Fruit fly (Drosophila melanogaster) whole organism, embryonic: ENCODE measurements around the gene Traf-like.

ENCODE experiments used
- Abd-B ChIP-seq: fragments of 200-800 bp; sonication (Bioruptor generic); optimal IDR thresholded peaks from 2 replicates; lab custom pipeline; 2018; ENCODE audit warnings: missing biosample characterization, mild to moderate bottlenecking, missing genetic modification characterization, moderate library complexity
- Bgb ChIP-seq: fragments of 200-800 bp; sonication (Bioruptor generic); IDR thresholded peaks from 2 replicates; pipeline ENCODE4 v1.3.6; 2022; ENCODE audit warnings: missing biosample characterization, missing genetic modification characterization; ENCODE audit not compliant: partially characterized antibody
- CG10274 ChIP-seq: fragments of 200-800 bp; sonication (Bioruptor generic); optimal IDR thresholded peaks from 3 replicates; lab custom pipeline; 2017; ENCODE audit warnings: missing biosample characterization, mild to moderate bottlenecking, missing genetic modification characterization
- CG10366 ChIP-seq: fragments of 200-800 bp; sonication (Bioruptor generic); IDR thresholded peaks from 2 replicates; pipeline ENCODE4 v1.3.6; 2022; ENCODE audit warnings: missing biosample characterization, missing genetic modification characterization
- CG10565 ChIP-seq: fragments of 200-800 bp; sonication (Bioruptor generic); optimal IDR thresholded peaks from 3 replicates; lab custom pipeline; 2016; ENCODE audit warnings: missing biosample characterization, mild to moderate bottlenecking, missing genetic modification characterization
- CG11085 ChIP-seq: fragments of 200-800 bp; sonication (Bioruptor generic); IDR thresholded peaks from 2 replicates; pipeline ENCODE4 v1.3.6; 2022; ENCODE audit warnings: missing biosample characterization, missing genetic modification characterization
- CG13894 ChIP-seq: fragments of 200-800 bp; sonication (Bioruptor generic); optimal IDR thresholded peaks from 3 replicates; lab custom pipeline; 2018; ENCODE audit warnings: missing biosample characterization, mild to moderate bottlenecking, missing genetic modification characterization, moderate library complexity
- CG16779 ChIP-seq: fragments of 200-800 bp; sonication (Bioruptor generic); IDR thresholded peaks from 2 replicates; pipeline ENCODE4 v1.3.6; 2022; ENCODE audit warnings: missing biosample characterization, missing genetic modification characterization
- CG17186 ChIP-seq: fragments of 200-800 bp; sonication (Bioruptor generic); optimal IDR thresholded peaks from 3 replicates; lab custom pipeline; 2017; ENCODE audit warnings: missing biosample characterization, missing genetic modification reagents, missing genetic modification characterization
- CG17328 ChIP-seq: fragments of 200-800 bp; sonication (Bioruptor generic); IDR thresholded peaks from 2 replicates; pipeline ENCODE4 v1.3.6; 2022; ENCODE audit warnings: missing biosample characterization, missing genetic modification characterization
- CG17829 ChIP-seq: fragments of 200-800 bp; optimal IDR thresholded peaks from 2 replicates; lab custom pipeline; 2019; ENCODE audit warnings: missing biosample characterization, mild to moderate bottlenecking, missing genetic modification characterization, moderate library complexity
- CG18476 ChIP-seq: fragments of 200-800 bp; sonication (Bioruptor generic); optimal IDR thresholded peaks from 2 replicates; lab custom pipeline; 2016; ENCODE audit warnings: missing biosample characterization, mild to moderate bottlenecking, missing genetic modification characterization
- CG2889 ChIP-seq: fragments of 200-800 bp; sonication (Bioruptor generic); IDR thresholded peaks from 3 replicates; pipeline ENCODE4 v1.3.6; 2022; ENCODE audit warnings: missing biosample characterization, missing genetic modification characterization
- CG30431 ChIP-seq: fragments of 200-800 bp; sonication (Bioruptor generic); optimal IDR thresholded peaks from 2 replicates; lab custom pipeline; 2017; ENCODE audit warnings: missing biosample characterization, missing genetic modification characterization
- CG31224 ChIP-seq: fragments of 200-800 bp; sonication (Bioruptor generic); IDR thresholded peaks from 2 replicates; pipeline ENCODE4 v1.3.6; 2022; ENCODE audit warnings: missing biosample characterization, missing genetic modification characterization
- CG3163 ChIP-seq: fragments of 200-800 bp; sonication (Bioruptor generic); optimal IDR thresholded peaks from 3 replicates; lab custom pipeline; 2016; ENCODE audit warnings: missing biosample characterization, missing genetic modification characterization
- CG32532 ChIP-seq: fragments of 200-800 bp; sonication (Bioruptor generic); IDR thresholded peaks from 2 replicates; pipeline ENCODE4 v1.3.6; 2022; ENCODE audit warnings: missing biosample characterization, missing genetic modification characterization
- CG32767 ChIP-seq: fragments of 200-800 bp; sonication (Bioruptor generic); IDR thresholded peaks from 2 replicates; pipeline ENCODE4 v1.3.6; 2022; ENCODE audit warnings: missing biosample characterization, missing genetic modification characterization
- CG3407 ChIP-seq: fragments of 200-800 bp; sonication (Bioruptor generic); optimal IDR thresholded peaks from 2 replicates; lab custom pipeline; 2018; ENCODE audit warnings: missing biosample characterization, mild to moderate bottlenecking, missing genetic modification characterization
- CG4424 ChIP-seq: fragments of 200-800 bp; sonication (Bioruptor generic); optimal IDR thresholded peaks from 3 replicates; lab custom pipeline; 2016; ENCODE audit warnings: missing biosample characterization, missing genetic modification characterization
- CG6175 ChIP-seq: fragments of 200-800 bp; sonication (Bioruptor generic); IDR thresholded peaks from 3 replicates; pipeline ENCODE4 v1.3.6; 2022; ENCODE audit warnings: missing biosample characterization, missing genetic modification characterization
- CG6854 ChIP-seq: fragments of 200-800 bp; sonication (Bioruptor generic); optimal IDR thresholded peaks from 3 replicates; lab custom pipeline; 2017; ENCODE audit warnings: missing biosample characterization, mild to moderate bottlenecking, missing genetic modification characterization
- CG7745 ChIP-seq: fragments of 200-800 bp; sonication (Bioruptor generic); optimal IDR thresholded peaks from 2 replicates; lab custom pipeline; 2018; ENCODE audit warnings: missing biosample characterization, mild to moderate bottlenecking, missing genetic modification characterization, moderate library complexity
- CG7839 ChIP-seq: fragments of 200-800 bp; sonication (Bioruptor generic); optimal IDR thresholded peaks from 3 replicates; lab custom pipeline; 2018; ENCODE audit warnings: missing biosample characterization, mild to moderate bottlenecking, missing genetic modification characterization, moderate library complexity
- CG9437 ChIP-seq: fragments of 200-800 bp; sonication (Bioruptor generic); optimal IDR thresholded peaks from 2 replicates; lab custom pipeline; 2018; ENCODE audit warnings: missing biosample characterization, mild to moderate bottlenecking, missing genetic modification characterization
- Deaf1 ChIP-seq: fragments of 200-800 bp; optimal IDR thresholded peaks from 3 replicates; lab custom pipeline; 2019; ENCODE audit warnings: missing biosample characterization, mild to moderate bottlenecking, missing genetic modification characterization, moderate library complexity
- Drgx ChIP-seq: fragments of 200-800 bp; sonication (Bioruptor generic); IDR thresholded peaks from 2 replicates; pipeline ENCODE4 v1.3.6; 2022; ENCODE audit warnings: missing biosample characterization, missing genetic modification characterization
- Ets97D ChIP-seq: fragments of 200-800 bp; sonication (Bioruptor generic); optimal IDR thresholded peaks from 3 replicates; lab custom pipeline; 2016; ENCODE audit warnings: missing biosample characterization, missing genetic modification characterization
- HLH3B ChIP-seq: fragments of 200-800 bp; sonication (Bioruptor generic); IDR thresholded peaks from 2 replicates; pipeline ENCODE4 v1.3.6; 2022; ENCODE audit warnings: missing biosample characterization, missing genetic modification characterization
- Hmr ChIP-seq: fragments of 200-800 bp; sonication (Bioruptor generic); optimal IDR thresholded peaks from 3 replicates; lab custom pipeline; 2017; ENCODE audit warnings: mild to moderate bottlenecking, missing biosample characterization, missing genetic modification reagents, missing genetic modification characterization
- Lim3 ChIP-seq: fragments of 200-800 bp; sonication (Bioruptor generic); IDR thresholded peaks from 2 replicates; pipeline ENCODE4 v1.3.6; 2022; ENCODE audit warnings: missing biosample characterization, missing genetic modification characterization
- Mrtf ChIP-seq: fragments of 200-800 bp; sonication (Bioruptor generic); IDR thresholded peaks from 3 replicates; pipeline ENCODE4 v1.3.6; 2022; ENCODE audit warnings: missing biosample characterization, missing genetic modification characterization
- Nf-YA ChIP-seq: fragments of 200-800 bp; sonication (Bioruptor generic); IDR thresholded peaks from 2 replicates; pipeline ENCODE4 v1.3.6; 2022; ENCODE audit warnings: missing biosample characterization, missing genetic modification characterization
- NfI ChIP-seq: fragments of 200-800 bp; sonication (Bioruptor generic); optimal IDR thresholded peaks from 3 replicates; lab custom pipeline; 2018; ENCODE audit warnings: missing biosample characterization, mild to moderate bottlenecking, missing genetic modification characterization, moderate library complexity
- PHDP ChIP-seq: fragments of 200-800 bp; sonication (Bioruptor generic); optimal IDR thresholded peaks from 3 replicates; lab custom pipeline; 2018; ENCODE audit warnings: missing biosample characterization, mild to moderate bottlenecking, missing genetic modification characterization, moderate library complexity
- Vsx1 ChIP-seq: fragments of 200-800 bp; sonication (Bioruptor generic); optimal IDR thresholded peaks from 2 replicates; lab custom pipeline; 2017; ENCODE audit warnings: missing biosample characterization, mild to moderate bottlenecking, missing genetic modification characterization, missing genetic modification reagents
- ac ChIP-seq: fragments of 200-800 bp; sonication (Bioruptor generic); optimal IDR thresholded peaks from 3 replicates; lab custom pipeline; 2017; ENCODE audit warnings: missing biosample characterization, mild to moderate bottlenecking, missing genetic modification characterization
- chif ChIP-seq, 2 experiments: fragments of 200-800 bp; sonication (Bioruptor generic); optimal IDR thresholded peaks; 3 replicates each; lab custom pipeline; 2016; ENCODE audit warnings: missing biosample characterization in 2 of 2, missing genetic modification characterization in 2 of 2
- dati ChIP-seq: fragments of 200-800 bp; sonication (Bioruptor generic); IDR thresholded peaks from 2 replicates; pipeline ENCODE4 v1.3.6; 2022; ENCODE audit warnings: missing biosample characterization, missing genetic modification characterization
- fd96Cb ChIP-seq: fragments of 200-800 bp; sonication (Bioruptor generic); optimal IDR thresholded peaks from 2 replicates; lab custom pipeline; 2018; ENCODE audit warnings: missing biosample characterization, mild to moderate bottlenecking, missing genetic modification characterization, moderate library complexity
- ham ChIP-seq: fragments of 200-800 bp; sonication (Bioruptor generic); IDR thresholded peaks from 2 replicates; pipeline ENCODE4 v1.3.6; 2022; ENCODE audit warnings: missing biosample characterization, missing genetic modification characterization
- hbn ChIP-seq: fragments of 200-800 bp; sonication (Bioruptor generic); IDR thresholded peaks from 2 replicates; pipeline ENCODE4 v1.3.6; 2022; ENCODE audit warnings: missing biosample characterization, missing genetic modification characterization; ENCODE audit not compliant: partially characterized antibody
- pzg ChIP-seq: fragments of 200-800 bp; sonication (Bioruptor generic); optimal IDR thresholded peaks from 3 replicates; lab custom pipeline; 2018; ENCODE audit warnings: missing biosample characterization, mild to moderate bottlenecking, missing genetic modification characterization, moderate library complexity
- run ChIP-seq: fragments of 200-800 bp; sonication (Bioruptor generic); optimal IDR thresholded peaks from 3 replicates; lab custom pipeline; 2018; ENCODE audit warnings: missing biosample characterization, mild to moderate bottlenecking, missing genetic modification characterization
- slou ChIP-seq: fragments of 200-800 bp; sonication (Bioruptor generic); optimal IDR thresholded peaks from 3 replicates; lab custom pipeline; 2016; ENCODE audit warnings: missing biosample characterization, missing genetic modification characterization
- so ChIP-seq: fragments of 200-800 bp; sonication (Bioruptor generic); IDR thresholded peaks from 3 replicates; pipeline ENCODE4 v1.3.6; 2022; ENCODE audit warnings: missing biosample characterization, missing genetic modification characterization
- stwl ChIP-seq: fragments of 200-800 bp; sonication (Bioruptor generic); optimal IDR thresholded peaks from 3 replicates; lab custom pipeline; 2018; ENCODE audit warnings: missing biosample characterization, mild to moderate bottlenecking, missing genetic modification characterization, moderate library complexity
- tin ChIP-seq: fragments of 200-800 bp; sonication (Bioruptor generic); optimal IDR thresholded peaks from 3 replicates; lab custom pipeline; 2016; ENCODE audit warnings: missing biosample characterization, missing genetic modification characterization
- trh ChIP-seq: fragments of 200-800 bp; sonication (Bioruptor generic); optimal IDR thresholded peaks from 2 replicates; lab custom pipeline; 2016; ENCODE audit warnings: missing biosample characterization, missing genetic modification characterization
- wek ChIP-seq: fragments of 200-800 bp; sonication (Bioruptor generic); optimal IDR thresholded peaks from 3 replicates; lab custom pipeline; 2018; ENCODE audit warnings: missing biosample characterization, mild to moderate bottlenecking, missing genetic modification characterization, moderate library complexity

Gene Traf-like

DNA sequence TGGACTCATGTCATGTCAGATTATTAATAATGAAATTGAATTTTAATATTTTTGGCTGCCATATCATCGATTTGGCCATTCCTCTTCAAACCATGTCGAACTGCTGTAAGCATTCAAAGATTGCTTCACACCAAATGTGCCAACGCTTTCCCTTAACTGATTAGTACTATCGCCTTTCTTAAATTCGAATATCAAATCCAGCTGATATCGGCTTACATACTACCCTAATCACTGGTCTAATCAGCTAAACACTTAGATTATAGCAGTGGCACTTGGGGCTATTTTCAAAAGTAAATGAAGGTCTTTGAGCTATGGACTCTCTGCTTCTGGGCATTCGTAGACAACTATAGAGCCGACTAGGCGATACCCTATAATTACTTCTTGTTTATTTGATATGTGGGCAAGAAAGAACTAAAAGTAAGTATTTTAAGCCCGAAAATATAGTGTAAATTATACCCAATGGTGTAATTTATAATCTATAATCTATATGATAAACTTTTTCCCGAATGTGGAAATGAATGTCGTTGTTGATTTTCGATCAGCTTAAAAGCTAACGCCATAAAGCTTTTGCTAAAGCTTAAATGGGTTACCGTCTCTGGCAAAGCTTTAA lies 10.9 kb upstream of the Traf-like start (continued):
- TF ChIP-seq CG11085 (GFP tag; lab: Robert Waterston, UW) = peak; percentile 44; the same call in 1 of the 2 replicates
- peak; percentile 87 for TF ChIP-seq CG32532 (GFP tag; lab: Robert Waterston, UW)
- TF ChIP-seq CG16779 (GFP tag; lab: Robert Waterston, UW) = peak; percentile 80
- no peak for TF ChIP-seq Lim3 (GFP tag; lab: Robert Waterston, UW)
- peak; percentile 59; the same call in 1 of the 3 replicates for TF ChIP-seq Mrtf (GFP tag; lab: Robert Waterston, UW)
- TF ChIP-seq PHDP = peak; percentile 89
- peak; percentile 58 for TF ChIP-seq Deaf1
- peak; percentile 85 for TF ChIP-seq so (GFP tag; lab: Robert Waterston, UW)
- no peak for TF ChIP-seq stwl (tag; lab: Kevin White, UChicago)
- peak; percentile 32 for TF ChIP-seq chif (GFP tag; optimal IDR thresholded peaks at IDR 0.05; lab: Kevin White, UChicago)
- TF ChIP-seq run (tag; lab: Kevin White, UChicago) = peak; percentile 61
- TF ChIP-seq CG7745 (tag; lab: Kevin White, UChicago) = no peak
- no peak for TF ChIP-seq Vsx1 (GFP tag; lab: Kevin White, UChicago)
- TF ChIP-seq CG6854 (GFP tag; lab: Kevin White, UChicago) = peak; percentile 81
- TF ChIP-seq dati = no peak
- peak; percentile 71 for TF ChIP-seq CG17328 (GFP tag; lab: Robert Waterston, UW)
- peak; percentile 71 for TF ChIP-seq NfI (GFP tag; lab: Kevin White, UChicago)
- peak; percentile 63 for TF ChIP-seq Abd-B (GFP tag; lab: Kevin White, UChicago)
- TF ChIP-seq CG18476 (GFP tag; lab: Kevin White, UChicago) = peak; percentile 68
- TF ChIP-seq CG17829 = no peak
- TF ChIP-seq wek (GFP tag; lab: Kevin White, UChicago) = no peak
- no peak for TF ChIP-seq CG30431 (GFP tag; lab: Kevin White, UChicago)
- TF ChIP-seq CG10565 (GFP tag; lab: Kevin White, UChicago) = no peak
- peak; percentile 66 for TF ChIP-seq CG4424 (GFP tag; lab: Kevin White, UChicago)
- TF ChIP-seq CG9437 (GFP tag; lab: Kevin White, UChicago) = peak; percentile 55
- TF ChIP-seq CG10274 = peak; percentile 21
- no peak for TF ChIP-seq CG3163 (GFP tag; lab: Kevin White, UChicago)
- no peak for TF ChIP-seq pzg (GFP tag; lab: Kevin White, UChicago)
- TF ChIP-seq Nf-YA = peak; percentile 65
- TF ChIP-seq CG3407 (GFP tag; lab: Kevin White, UChicago) = peak; percentile 38
- peak; percentile 59; the same call in 1 of the 3 replicates for TF ChIP-seq CG2889 (GFP tag; lab: Robert Waterston, UW)
- TF ChIP-seq Drgx (GFP tag; lab: Robert Waterston, UW) = peak; percentile 90
- TF ChIP-seq CG17186 = no peak
- TF ChIP-seq hbn (GFP tag; lab: Robert Waterston, UW) = no peak
- TF ChIP-seq CG31224 = 0 out of 2 replicates have a peak, but pooled peaks have one; percentile 53
- peak; percentile 45 for TF ChIP-seq trh (GFP tag; lab: Kevin White, UChicago)
- TF ChIP-seq Hmr (GFP tag; lab: Kevin White, UChicago) = peak; percentile 87
- peak; percentile 58 for TF ChIP-seq tin (GFP tag; lab: Kevin White, UChicago)
- peak; percentile 20 for TF ChIP-seq Ets97D
- peak; percentile 13; the same call in 1 of the 3 replicates for TF ChIP-seq CG6175 (GFP tag; lab: Robert Waterston, UW)
- peak; percentile 90 for TF ChIP-seq CG7839 (tag; lab: Kevin White, UChicago)
- TF ChIP-seq ham (GFP tag; lab: Robert Waterston, UW) = no peak
- TF ChIP-seq slou (GFP tag; lab: Kevin White, UChicago) = peak; percentile 58
- no peak for TF ChIP-seq ac (GFP tag; lab: Kevin White, UChicago)
- TF ChIP-seq Bgb = no peak
- peak; percentile 83 for TF ChIP-seq HLH3B
- peak; percentile 68 for TF ChIP-seq fd96Cb (tag; lab: Kevin White, UChicago)
- TF ChIP-seq CG10366 = peak; percentile 77
- peak; percentile 76 for TF ChIP-seq CG32767 (GFP tag; lab: Robert Waterston, UW)
- TF ChIP-seq CG13894 = no peak
